Fruit fly (Drosophila melanogaster) whole organism: ENCODE data around the gene Rab9.

Experiments used
- EcR ChIP-seq, 2 experiments: fragments of >200 bp; optimal IDR thresholded peaks; 2 replicates each; lab custom pipeline; 2017; ENCODE audit warnings: missing biosample characterization in 2 of 2, missing genetic modification characterization in 2 of 2, missing genetic modification reagents in 2 of 2
- psq ChIP-seq: fragments of >200 bp; optimal IDR thresholded peaks from 2 replicates; lab custom pipeline; 2017

- TF ChIP-seq EcR (GFP tag; optimal IDR thresholded peaks at IDR 0.05; lab: Kevin White, UChicago) = no peak
- no peak for TF ChIP-seq psq
Observed at dm6 chr2L:19429731-19430130, 2.6 kb upstream of the Rab9 start.
